Fruit fly (Drosophila melanogaster) whole organism, adult: ENCODE measurements around the gene CG13998.
A peak's percentile ranks its signal among the peaks of the same experiment; 100 is the strongest.

Experiments
- CG11617 ChIP-seq: fragments of 200-800 bp; sonication (Bioruptor generic); optimal IDR thresholded peaks from 2 replicates; lab custom pipeline; 2017; ENCODE audit warnings: mild to moderate bottlenecking, missing biosample characterization, missing genetic modification reagents, missing genetic modification characterization
- CG12768 ChIP-seq: fragments of 200-800 bp; sonication (Bioruptor generic); optimal IDR thresholded peaks from 2 replicates; lab custom pipeline; 2017; ENCODE audit warnings: missing biosample characterization, missing genetic modification characterization, mild to moderate bottlenecking, moderate library complexity, missing genetic modification reagents
- CG14711 ChIP-seq: fragments of 200-800 bp; sonication (Bioruptor generic); optimal IDR thresholded peaks from 2 replicates; lab custom pipeline; 2018; ENCODE audit warnings: missing biosample characterization, mild to moderate bottlenecking, missing genetic modification characterization, moderate library complexity
- CG1620 ChIP-seq: fragments of 200-800 bp; sonication (Bioruptor generic); optimal IDR thresholded peaks from 2 replicates; lab custom pipeline; 2016; ENCODE audit warnings: missing biosample characterization, missing genetic modification characterization
- CG33017 ChIP-seq: fragments of 200-800 bp; sonication (Bioruptor generic); optimal IDR thresholded peaks from 2 replicates; lab custom pipeline; 2018; ENCODE audit warnings: missing biosample characterization, mild to moderate bottlenecking, missing genetic modification characterization, moderate library complexity
- CG5204 ChIP-seq: fragments of 200-800 bp; sonication (Bioruptor generic); optimal IDR thresholded peaks from 2 replicates; lab custom pipeline; 2016; ENCODE audit warnings: missing biosample characterization, missing genetic modification characterization
- CG7045 ChIP-seq: fragments of 200-800 bp; sonication (Bioruptor generic); optimal IDR thresholded peaks from 2 replicates; lab custom pipeline; 2017; ENCODE audit warnings: missing biosample characterization, mild to moderate bottlenecking, missing genetic modification characterization
- CG7101 ChIP-seq: fragments of 200-800 bp; sonication (Bioruptor generic); optimal IDR thresholded peaks from 2 replicates; lab custom pipeline; 2018; ENCODE audit warnings: missing biosample characterization, mild to moderate bottlenecking, missing genetic modification characterization, moderate library complexity
- Clk ChIP-seq: fragments of 200-800 bp; sonication (Bioruptor generic); optimal IDR thresholded peaks from 2 replicates; lab custom pipeline; 2017; ENCODE audit warnings: missing biosample characterization, missing genetic modification characterization
- Crg-1 ChIP-seq: fragments of 200-800 bp; sonication (Bioruptor generic); optimal IDR thresholded peaks from 2 replicates; lab custom pipeline; 2016; ENCODE audit warnings: missing biosample characterization, missing genetic modification characterization
- Hr96 ChIP-seq: fragments of 200-800 bp; sonication (Bioruptor generic); optimal IDR thresholded peaks from 2 replicates; lab custom pipeline; 2016; ENCODE audit warnings: missing biosample characterization, missing genetic modification characterization
- Mnt ChIP-seq: fragments of 200-800 bp; sonication (Bioruptor generic); optimal IDR thresholded peaks from 2 replicates; lab custom pipeline; 2016; ENCODE audit warnings: missing biosample characterization, mild to moderate bottlenecking, missing genetic modification characterization
- bab1 ChIP-seq: fragments of 200-800 bp; sonication (Bioruptor generic); optimal IDR thresholded peaks from 3 replicates; lab custom pipeline; 2019; ENCODE audit warnings: missing biosample characterization, mild to moderate bottlenecking, missing genetic modification characterization, moderate library complexity
- cic ChIP-seq: fragments of 200-800 bp; sonication (Bioruptor generic); optimal IDR thresholded peaks from 2 replicates; lab custom pipeline; 2017; ENCODE audit warnings: missing biosample characterization, mild to moderate bottlenecking, missing genetic modification characterization, moderate library complexity
- cnc ChIP-seq, 2 experiments: fragments of >200 bp; optimal IDR thresholded peaks; 2 replicates each; lab custom pipeline; 2017
- kay ChIP-seq: fragments of 200-800 bp; sonication (Bioruptor generic); peaks from one replicate; lab custom pipeline; 2016; ENCODE audit warnings: missing biosample characterization, missing genetic modification characterization, borderline replicate concordance
- ovo ChIP-seq: fragments of 200-800 bp; sonication (Bioruptor generic); optimal IDR thresholded peaks from 2 replicates; lab custom pipeline; 2016; ENCODE audit warnings: missing biosample characterization, missing genetic modification characterization
- pad ChIP-seq: fragments of 200-800 bp; sonication (Bioruptor generic); optimal IDR thresholded peaks from 3 replicates; lab custom pipeline; 2017; ENCODE audit warnings: missing biosample characterization, missing genetic modification characterization, mild to moderate bottlenecking, moderate library complexity, missing genetic modification reagents
- tj ChIP-seq: fragments of 200-800 bp; sonication (Bioruptor generic); optimal IDR thresholded peaks from 3 replicates; lab custom pipeline; 2017; ENCODE audit warnings: missing biosample characterization, mild to moderate bottlenecking, missing genetic modification characterization, moderate library complexity
- toe ChIP-seq: fragments of 200-800 bp; sonication (Bioruptor generic); optimal IDR thresholded peaks from 2 replicates; lab custom pipeline; 2016; ENCODE audit warnings: missing biosample characterization, missing genetic modification characterization

CG13998 gene

DNA sequence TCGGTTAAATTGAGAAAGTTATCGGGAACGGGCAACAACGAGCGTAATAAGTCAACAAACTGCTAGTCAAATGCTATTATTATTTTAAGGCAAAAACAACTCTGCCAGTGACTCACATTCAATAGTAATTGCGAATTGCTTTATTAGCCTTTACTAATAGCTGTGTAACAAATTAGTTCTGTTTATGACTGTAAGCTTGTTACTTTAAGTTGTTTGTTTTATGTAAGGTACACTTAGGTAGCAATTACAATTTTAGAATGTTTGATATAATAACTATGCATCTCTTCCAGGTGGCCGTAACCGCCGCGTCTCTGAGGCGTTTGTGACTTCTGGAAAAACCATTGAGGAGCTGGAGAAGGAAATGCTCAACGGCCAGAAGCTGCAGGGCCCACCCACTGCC is 9.9 kb downstream of the CG13998 start:
- peak; percentile 65 for TF ChIP-seq kay (GFP tag; lab: Kevin White, UChicago)
- TF ChIP-seq Crg-1 (GFP tag; lab: Kevin White, UChicago) = peak; percentile 52
- TF ChIP-seq CG12768 (GFP tag; lab: Kevin White, UChicago) = peak; percentile 12
- peak; percentile 4 for TF ChIP-seq CG11617 (GFP tag; lab: Kevin White, UChicago)
- no peak for TF ChIP-seq CG1620
- TF ChIP-seq CG33017 (tag; lab: Kevin White, UChicago) = peak; percentile 43
- TF ChIP-seq CG14711 (tag; lab: Kevin White, UChicago) = peak; percentile 20
- TF ChIP-seq CG7101 (tag; lab: Kevin White, UChicago) = peak; percentile 35
- TF ChIP-seq bab1 (GFP tag; lab: Kevin White, UChicago) = peak; percentile 8
- peak; percentile 68 for TF ChIP-seq cic
- TF ChIP-seq pad (GFP tag; lab: Kevin White, UChicago) = no peak
- TF ChIP-seq ovo (GFP tag; lab: Kevin White, UChicago) = peak; percentile 41
- peak; percentile 15 for TF ChIP-seq CG7045 (GFP tag; lab: Kevin White, UChicago)
- no peak for TF ChIP-seq Hr96 (GFP tag; lab: Kevin White, UChicago)

DNA sequence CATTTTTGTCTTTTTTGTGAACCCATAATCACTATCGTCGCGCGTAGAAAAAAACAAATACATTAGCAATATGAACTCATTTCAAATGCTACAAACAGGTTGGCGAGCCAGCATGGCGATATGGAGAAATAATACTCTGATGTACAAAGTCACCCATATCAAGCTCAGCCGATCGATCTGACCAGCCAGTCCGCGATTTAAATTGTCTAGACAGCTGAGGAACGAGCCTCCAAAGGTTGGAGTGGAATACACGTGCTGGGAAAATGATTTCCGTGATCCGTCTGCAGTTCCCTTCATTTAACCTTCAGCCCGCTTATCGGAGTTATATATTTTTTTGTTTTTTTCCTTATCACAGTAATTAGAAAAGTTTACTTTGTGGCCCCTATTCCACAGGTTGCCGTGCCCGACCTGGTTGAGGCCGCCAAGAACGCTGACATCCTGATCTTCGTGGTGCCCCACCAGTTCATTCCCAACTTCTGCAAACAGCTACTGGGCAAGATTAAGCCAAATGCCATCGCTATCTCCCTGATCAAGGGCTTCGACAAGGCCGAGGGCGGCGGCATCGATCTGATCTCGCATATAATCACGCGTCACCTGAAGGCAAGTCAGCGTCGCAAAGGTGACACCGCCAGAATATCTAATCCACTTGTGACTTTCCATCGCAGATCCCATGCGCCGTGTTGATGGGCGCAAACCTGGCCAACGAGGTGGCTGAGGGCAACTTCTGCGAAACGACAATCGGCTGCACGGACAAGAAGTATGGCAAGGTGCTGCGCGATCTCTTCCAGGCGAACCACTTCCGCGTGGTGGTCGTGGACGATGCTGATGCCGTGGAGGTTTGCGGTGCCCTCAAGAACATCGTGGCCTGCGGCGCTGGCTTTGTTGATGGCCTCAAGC is 10.7 kb downstream of the CG13998 start:
- TF ChIP-seq cic = peak; percentile 61
- no peak for TF ChIP-seq cnc (optimal IDR thresholded peaks at IDR 0.05; lab: Kevin White, UChicago)
- peak; percentile 12 for TF ChIP-seq bab1 (GFP tag; lab: Kevin White, UChicago)
- TF ChIP-seq Mnt (GFP tag; lab: Kevin White, UChicago) = peak; percentile 33
- TF ChIP-seq toe (GFP tag; lab: Kevin White, UChicago) = no peak
- peak; percentile 97 for TF ChIP-seq kay (GFP tag; lab: Kevin White, UChicago)
- no peak for TF ChIP-seq CG14711 (tag; lab: Kevin White, UChicago)
- TF ChIP-seq Crg-1 (GFP tag; lab: Kevin White, UChicago) = no peak

DNA sequence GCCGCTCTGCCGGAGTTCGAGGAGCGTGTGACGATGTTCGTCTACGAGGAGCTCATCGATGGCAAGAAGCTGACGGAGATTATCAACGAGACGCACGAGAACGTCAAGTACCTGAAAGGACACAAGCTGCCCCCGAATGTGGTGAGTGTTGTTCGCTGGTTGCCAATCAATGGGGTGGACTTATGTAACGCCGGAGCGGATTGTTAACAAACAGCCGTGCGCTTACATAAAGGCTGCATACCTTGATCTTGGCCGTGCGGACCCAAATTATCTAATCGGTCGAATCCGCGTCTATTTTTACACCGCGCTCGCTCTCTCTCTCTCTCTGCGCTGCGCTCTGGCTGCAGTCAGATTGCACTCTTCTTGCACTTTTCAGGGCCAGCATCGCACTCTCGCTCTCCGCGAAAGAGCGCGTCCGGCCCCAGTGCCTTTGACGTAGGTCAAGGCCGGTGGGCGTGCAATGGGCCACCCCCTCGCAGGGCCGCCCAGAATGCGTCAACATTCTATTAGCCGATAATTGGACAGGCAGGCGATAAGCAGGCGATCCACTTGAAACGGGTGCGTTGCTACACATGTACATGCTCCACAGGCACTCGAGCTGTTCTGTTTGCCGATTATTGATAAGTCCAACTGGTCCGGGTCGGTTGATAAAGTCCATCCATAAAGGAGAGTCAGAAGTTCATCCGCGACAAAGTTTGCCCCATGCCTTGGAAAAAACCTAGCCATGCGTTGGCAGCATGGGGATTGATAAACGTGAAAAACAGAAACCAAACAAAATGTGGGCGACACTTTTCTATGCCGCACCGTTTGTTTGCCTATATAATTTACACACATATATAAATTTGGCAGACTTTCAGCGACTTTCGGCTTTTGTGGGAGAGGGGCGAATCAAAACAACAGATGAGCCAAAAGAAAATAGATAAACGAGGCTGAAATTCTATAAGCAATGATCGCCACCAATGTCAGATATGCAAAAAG is 12.0 kb downstream of the CG13998 start:
- TF ChIP-seq Mnt (GFP tag; lab: Kevin White, UChicago) (peak; percentile 40), cnc (optimal IDR thresholded peaks at IDR 0.05; lab: Kevin White, UChicago) (no peak), bab1 (GFP tag; lab: Kevin White, UChicago) (peak; percentile 12), kay (GFP tag; lab: Kevin White, UChicago) (no peak), Hr96 (GFP tag; lab: Kevin White, UChicago) (peak; percentile 58), CG7045 (GFP tag; lab: Kevin White, UChicago) (peak; percentile 3), cic (peak; percentile 79)

DNA sequence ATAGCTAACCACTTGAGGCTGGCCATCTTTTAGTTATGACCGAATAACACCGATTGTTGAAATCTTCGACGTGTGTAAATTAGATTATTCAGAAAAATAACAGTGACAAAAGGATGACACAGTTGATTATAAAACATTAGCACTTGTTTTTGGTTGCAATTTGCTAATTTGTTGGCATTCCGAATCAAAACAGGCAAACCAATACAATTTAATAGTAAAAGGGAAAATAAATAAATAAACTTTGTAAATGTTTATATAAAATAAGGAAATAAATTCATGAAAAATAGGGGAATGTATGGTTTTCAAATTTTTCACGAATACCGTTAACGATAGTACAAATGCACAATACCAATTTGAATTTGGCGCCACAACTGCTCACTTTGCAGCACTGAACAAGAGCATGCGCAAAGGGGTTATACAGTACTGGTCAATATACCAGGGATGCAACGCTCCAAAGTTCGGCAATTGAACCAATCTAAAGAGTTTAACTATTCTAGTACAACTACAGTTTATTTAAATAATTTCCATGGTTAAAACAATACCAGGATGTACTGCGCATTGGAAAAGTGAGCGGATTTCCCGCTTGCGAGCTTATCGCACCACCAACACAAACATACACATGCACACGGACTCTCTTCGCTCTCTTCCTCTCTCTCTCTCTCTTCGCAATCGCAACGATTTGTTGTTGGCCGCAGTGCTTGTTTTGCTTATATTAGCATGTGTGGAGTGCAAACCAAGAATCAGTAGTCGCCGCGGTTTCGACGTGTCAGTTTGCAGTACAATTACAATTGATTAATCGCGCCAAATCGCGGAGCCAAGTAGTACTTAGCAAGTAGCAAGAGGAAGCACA is 13.2 kb downstream of the CG13998 start, which contains the start of the genes Sfp26Ad and Gpdh1:
Gene Sfp26Ad, minus strand, starts transcription at position 76 of the 850 bp plus-strand sequence.
Gene Gpdh1, plus strand, starts transcription at position 415 of the 850 bp plus-strand sequence.
- TF ChIP-seq Mnt (GFP tag; lab: Kevin White, UChicago) = peak; percentile 86
- TF ChIP-seq CG7101 (tag; lab: Kevin White, UChicago) = peak; percentile 75
- TF ChIP-seq CG7045 (GFP tag; lab: Kevin White, UChicago) = peak; percentile 86
- peak; percentile 83 for TF ChIP-seq pad (GFP tag; lab: Kevin White, UChicago)
- TF ChIP-seq ovo (GFP tag; lab: Kevin White, UChicago) = peak; percentile 73
- TF ChIP-seq Hr96 (GFP tag; lab: Kevin White, UChicago) = peak; percentile 83
- peak; percentile 39 for TF ChIP-seq CG33017 (tag; lab: Kevin White, UChicago)
- TF ChIP-seq cic = peak; percentile 94
- TF ChIP-seq CG11617 (GFP tag; lab: Kevin White, UChicago) = peak; percentile 64
- TF ChIP-seq tj (GFP tag; lab: Kevin White, UChicago) = peak; percentile 86
- peak; percentile 93 for TF ChIP-seq CG1620
- peak; percentile 74 for TF ChIP-seq Clk (GFP tag; lab: Kevin White, UChicago)
- TF ChIP-seq CG5204 = peak; percentile 89
- peak; percentile 81 for TF ChIP-seq bab1 (GFP tag; lab: Kevin White, UChicago)
- TF ChIP-seq Crg-1 (GFP tag; lab: Kevin White, UChicago) = peak; percentile 88
- TF ChIP-seq CG14711 (tag; lab: Kevin White, UChicago) = peak; percentile 67
- peak; percentile 93 for TF ChIP-seq CG12768 (GFP tag; lab: Kevin White, UChicago)
- no peak for TF ChIP-seq cnc (optimal IDR thresholded peaks at IDR 0.05; lab: Kevin White, UChicago)
- TF ChIP-seq kay (GFP tag; lab: Kevin White, UChicago) = peak; percentile 93
- TF ChIP-seq toe (GFP tag; lab: Kevin White, UChicago) = peak; percentile 90
